Fruit fly (Drosophila melanogaster) whole organism, embryonic: ENCODE measurements around the gene Bap111.

Experiments
- Aef1 ChIP-seq: fragments of 200-800 bp; sonication (Bioruptor generic); IDR thresholded peaks from 3 replicates; pipeline ENCODE4 v1.3.6; 2022; ENCODE audit warnings: missing biosample characterization, missing genetic modification characterization
- Atf3 ChIP-seq: fragments of 200-800 bp; sonication (Bioruptor generic); optimal IDR thresholded peaks from 3 replicates; lab custom pipeline; 2016; ENCODE audit warnings: missing biosample characterization, missing genetic modification characterization
- Atf6 ChIP-seq: fragments of 200-800 bp; sonication (Bioruptor generic); IDR thresholded peaks from 2 replicates; pipeline ENCODE4 v1.3.6; 2022; ENCODE audit warnings: missing biosample characterization, missing genetic modification characterization
- B-H1 ChIP-seq: fragments of 200-800 bp; sonication (Bioruptor generic); IDR thresholded peaks from 3 replicates; pipeline ENCODE4 v1.3.6; 2022; ENCODE audit warnings: missing biosample characterization, missing genetic modification characterization
- C15 ChIP-seq: fragments of 200-800 bp; sonication (Bioruptor generic); IDR thresholded peaks from 3 replicates; pipeline ENCODE4 v1.3.6; 2022; ENCODE audit warnings: missing biosample characterization, missing genetic modification characterization
- CG10565 ChIP-seq: fragments of 200-800 bp; sonication (Bioruptor generic); optimal IDR thresholded peaks from 3 replicates; lab custom pipeline; 2016; ENCODE audit warnings: missing biosample characterization, mild to moderate bottlenecking, missing genetic modification characterization
- CG10654 ChIP-seq: fragments of 200-800 bp; sonication (Bioruptor generic); optimal IDR thresholded peaks from 2 replicates; lab custom pipeline; 2016; ENCODE audit warnings: missing biosample characterization, missing genetic modification characterization
- CG11085 ChIP-seq: fragments of 200-800 bp; sonication (Bioruptor generic); IDR thresholded peaks from 2 replicates; pipeline ENCODE4 v1.3.6; 2022; ENCODE audit warnings: missing biosample characterization, missing genetic modification characterization
- CG11560 ChIP-seq: fragments of 200-800 bp; sonication (Bioruptor generic); IDR thresholded peaks from 3 replicates; pipeline ENCODE4 v1.3.6; 2022; ENCODE audit warnings: missing biosample characterization, missing genetic modification characterization
- CG12155 ChIP-seq: fragments of 200-800 bp; sonication (Bioruptor generic); optimal IDR thresholded peaks from 3 replicates; lab custom pipeline; 2016; ENCODE audit warnings: missing biosample characterization, missing genetic modification characterization
- CG12219 ChIP-seq: fragments of 200-800 bp; sonication (Bioruptor generic); optimal IDR thresholded peaks from 3 replicates; lab custom pipeline; 2018; ENCODE audit warnings: missing biosample characterization, mild to moderate bottlenecking, missing genetic modification characterization
- CG12769 ChIP-seq: fragments of 200-800 bp; sonication (Bioruptor generic); optimal IDR thresholded peaks from 2 replicates; lab custom pipeline; 2019; ENCODE audit warnings: missing biosample characterization, mild to moderate bottlenecking, missing genetic modification characterization, moderate library complexity
- CG14965 ChIP-seq: fragments of 200-800 bp; sonication (Bioruptor generic); optimal IDR thresholded peaks from 2 replicates; lab custom pipeline; 2016; ENCODE audit warnings: missing biosample characterization, missing genetic modification characterization, borderline replicate concordance
- CG1792 ChIP-seq: fragments of 200-800 bp; sonication (Bioruptor generic); optimal IDR thresholded peaks from 2 replicates; lab custom pipeline; 2016; ENCODE audit warnings: missing biosample characterization, missing genetic modification characterization
- CG18011 ChIP-seq: fragments of 200-800 bp; sonication (Bioruptor generic); optimal IDR thresholded peaks from 2 replicates; lab custom pipeline; 2017; ENCODE audit warnings: missing biosample characterization, missing genetic modification characterization, mild to moderate bottlenecking, moderate library complexity, missing genotype
- CG2116 ChIP-seq: fragments of 200-800 bp; sonication (Bioruptor generic); optimal IDR thresholded peaks from 3 replicates; lab custom pipeline; 2018; ENCODE audit warnings: missing biosample characterization, mild to moderate bottlenecking, missing genetic modification characterization
- CG2120 ChIP-seq: fragments of 200-800 bp; sonication (Bioruptor generic); optimal IDR thresholded peaks from 3 replicates; lab custom pipeline; 2016; ENCODE audit warnings: missing biosample characterization, missing genetic modification characterization
- CG30403 ChIP-seq: fragments of 200-800 bp; sonication (Bioruptor generic); optimal IDR thresholded peaks from 3 replicates; lab custom pipeline; 2016; ENCODE audit warnings: missing biosample characterization, missing genetic modification characterization
- CG32532 ChIP-seq: fragments of 200-800 bp; sonication (Bioruptor generic); IDR thresholded peaks from 2 replicates; pipeline ENCODE4 v1.3.6; 2022; ENCODE audit warnings: missing biosample characterization, missing genetic modification characterization
- CG32772 ChIP-seq: fragments of 200-800 bp; sonication (Bioruptor generic); IDR thresholded peaks from 2 replicates; pipeline ENCODE4 v1.3.6; 2022; ENCODE audit warnings: missing biosample characterization, missing genetic modification characterization
- CG6254 ChIP-seq: fragments of 200-800 bp; sonication (Bioruptor generic); optimal IDR thresholded peaks from 3 replicates; lab custom pipeline; 2017; ENCODE audit warnings: mild to moderate bottlenecking, missing biosample characterization, missing genetic modification reagents, missing genetic modification characterization
- CG7271 ChIP-seq: fragments of 200-800 bp; sonication (Bioruptor generic); optimal IDR thresholded peaks from 2 replicates; lab custom pipeline; 2018; ENCODE audit warnings: missing biosample characterization, mild to moderate bottlenecking, missing genetic modification characterization, moderate library complexity
- CG8089 ChIP-seq: fragments of 200-800 bp; sonication (Bioruptor generic); optimal IDR thresholded peaks from 3 replicates; lab custom pipeline; 2016; ENCODE audit warnings: missing biosample characterization, missing genetic modification characterization
- CG8765 ChIP-seq: fragments of 200-800 bp; sonication (Bioruptor generic); IDR thresholded peaks from 2 replicates; pipeline ENCODE4 v1.3.6; 2022; ENCODE audit warnings: missing biosample characterization, missing genetic modification characterization
- CG9437 ChIP-seq: fragments of 200-800 bp; sonication (Bioruptor generic); optimal IDR thresholded peaks from 2 replicates; lab custom pipeline; 2018; ENCODE audit warnings: missing biosample characterization, mild to moderate bottlenecking, missing genetic modification characterization
- CG9797 ChIP-seq: fragments of 200-800 bp; sonication (Bioruptor generic); optimal IDR thresholded peaks from 3 replicates; lab custom pipeline; 2018; ENCODE audit warnings: missing biosample characterization, mild to moderate bottlenecking, missing genetic modification characterization
- CTCF ChIP-seq: fragments of 200-800 bp; sonication (Bioruptor generic); optimal IDR thresholded peaks from 2 replicates; lab custom pipeline; 2017; ENCODE audit warnings: missing biosample characterization, mild to moderate bottlenecking, missing genetic modification characterization, moderate library complexity
- Dfd ChIP-seq, 2 experiments: fragments of >200 bp; optimal IDR thresholded peaks; 2 replicates each; lab custom pipeline; 2017; ENCODE audit warnings: missing biosample characterization in 2 of 2, missing genetic modification characterization in 2 of 2
- Doc3 ChIP-seq: fragments of 200-800 bp; sonication (Bioruptor generic); IDR thresholded peaks from 3 replicates; pipeline ENCODE4 v1.3.6; 2022; ENCODE audit warnings: missing biosample characterization, missing genetic modification characterization; ENCODE audit not compliant: partially characterized antibody
- ERR ChIP-seq: fragments of 200-800 bp; sonication (Bioruptor generic); optimal IDR thresholded peaks from 2 replicates; lab custom pipeline; 2016; ENCODE audit warnings: missing biosample characterization, missing genetic modification characterization
- Ets97D ChIP-seq: fragments of 200-800 bp; sonication (Bioruptor generic); optimal IDR thresholded peaks from 3 replicates; lab custom pipeline; 2016; ENCODE audit warnings: missing biosample characterization, missing genetic modification characterization
- HLH3B ChIP-seq: fragments of 200-800 bp; sonication (Bioruptor generic); IDR thresholded peaks from 2 replicates; pipeline ENCODE4 v1.3.6; 2022; ENCODE audit warnings: missing biosample characterization, missing genetic modification characterization
- Hmr ChIP-seq: fragments of 200-800 bp; sonication (Bioruptor generic); optimal IDR thresholded peaks from 3 replicates; lab custom pipeline; 2017; ENCODE audit warnings: mild to moderate bottlenecking, missing biosample characterization, missing genetic modification reagents, missing genetic modification characterization
- Hr3 ChIP-seq: fragments of 200-800 bp; sonication (Bioruptor generic); optimal IDR thresholded peaks from 3 replicates; lab custom pipeline; 2016; ENCODE audit warnings: missing biosample characterization, missing genetic modification characterization
- Meics ChIP-seq: fragments of 200-800 bp; sonication (Bioruptor generic); optimal IDR thresholded peaks from 2 replicates; lab custom pipeline; 2017; ENCODE audit warnings: missing biosample characterization, mild to moderate bottlenecking, missing genetic modification characterization
- NC2α ChIP-seq: fragments of 200-800 bp; sonication (Bioruptor generic); optimal IDR thresholded peaks from 2 replicates; lab custom pipeline; 2016; ENCODE audit warnings: missing biosample characterization, missing genetic modification characterization
- Sry-δ ChIP-seq: fragments of 200-800 bp; sonication (Bioruptor generic); optimal IDR thresholded peaks from 2 replicates; lab custom pipeline; 2016; ENCODE audit warnings: missing biosample characterization, missing genetic modification characterization
- ase ChIP-seq: fragments of 200-800 bp; sonication (Bioruptor generic); IDR thresholded peaks from 3 replicates; pipeline ENCODE4 v1.3.6; 2022; ENCODE audit warnings: missing biosample characterization, missing genetic modification characterization
- chinmo ChIP-seq: fragments of 200-800 bp; sonication (Bioruptor generic); IDR thresholded peaks from 4 replicates; pipeline ENCODE4 v1.3.6; 2022; ENCODE audit warnings: missing biosample characterization, missing genetic modification characterization; ENCODE audit not compliant: partially characterized antibody
- chm ChIP-seq: fragments of 200-800 bp; sonication (Bioruptor generic); IDR thresholded peaks from 2 replicates; pipeline ENCODE4 v1.3.6; 2022; ENCODE audit warnings: missing biosample characterization, missing genetic modification characterization
- dimm ChIP-seq: fragments of 200-800 bp; sonication (Bioruptor generic); IDR thresholded peaks from 2 replicates; pipeline ENCODE4 v1.3.6; 2022; ENCODE audit warnings: missing biosample characterization, missing genetic modification characterization
- eve ChIP-seq, 2 experiments: fragments of >200 bp; optimal IDR thresholded peaks; 2 replicates each; lab custom pipeline; 2017; ENCODE audit warnings: missing biosample characterization in 2 of 2, missing genetic modification characterization in 2 of 2
- fd102C ChIP-seq: fragments of 200-800 bp; sonication (Bioruptor generic); optimal IDR thresholded peaks from 2 replicates; lab custom pipeline; 2018; ENCODE audit warnings: missing biosample characterization, mild to moderate bottlenecking, missing genetic modification characterization, moderate library complexity
- kni ChIP-seq: fragments of 200-800 bp; sonication (Bioruptor generic); optimal IDR thresholded peaks from 3 replicates; lab custom pipeline; 2017; ENCODE audit warnings: mild to moderate bottlenecking, missing biosample characterization, missing genetic modification reagents, missing genetic modification characterization
- lilli ChIP-seq: fragments of 200-800 bp; sonication (Bioruptor generic); optimal IDR thresholded peaks from 3 replicates; lab custom pipeline; 2016; ENCODE audit warnings: missing biosample characterization, missing genetic modification characterization
- luna ChIP-seq: fragments of 200-800 bp; sonication (Bioruptor generic); optimal IDR thresholded peaks from 2 replicates; lab custom pipeline; 2016; ENCODE audit warnings: missing biosample characterization, missing genetic modification characterization
- p53 ChIP-seq: fragments of 200-800 bp; sonication (Bioruptor generic); optimal IDR thresholded peaks from 2 replicates; lab custom pipeline; 2016; ENCODE audit warnings: missing biosample characterization, missing genetic modification characterization
- pita ChIP-seq: fragments of 200-800 bp; sonication (Bioruptor generic); optimal IDR thresholded peaks from 2 replicates; lab custom pipeline; 2017; ENCODE audit warnings: missing biosample characterization, mild to moderate bottlenecking, missing genetic modification characterization
- ro ChIP-seq: fragments of 200-800 bp; sonication (Bioruptor generic); IDR thresholded peaks from 2 replicates; pipeline ENCODE4 v1.3.6; 2022; ENCODE audit warnings: missing biosample characterization, missing genetic modification characterization
- tgo ChIP-seq: fragments of 200-800 bp; sonication (Bioruptor generic); IDR thresholded peaks from 3 replicates; pipeline ENCODE4 v1.3.6; 2022; ENCODE audit warnings: missing biosample characterization, missing genetic modification characterization
- tio ChIP-seq: fragments of 200-800 bp; sonication (Bioruptor generic); optimal IDR thresholded peaks from 2 replicates; lab custom pipeline; 2017; ENCODE audit warnings: missing biosample characterization, missing genetic modification characterization, inconsistent platforms
- wdn ChIP-seq: fragments of 200-800 bp; sonication (Bioruptor generic); IDR thresholded peaks from 2 replicates; pipeline ENCODE4 v1.3.6; 2022; ENCODE audit warnings: missing biosample characterization, missing genetic modification characterization
- zfh2 ChIP-seq: fragments of 200-800 bp; sonication (Bioruptor generic); optimal IDR thresholded peaks from 2 replicates; lab custom pipeline; 2016; ENCODE audit warnings: missing biosample characterization, missing genetic modification characterization

Bap111 gene

DNA sequence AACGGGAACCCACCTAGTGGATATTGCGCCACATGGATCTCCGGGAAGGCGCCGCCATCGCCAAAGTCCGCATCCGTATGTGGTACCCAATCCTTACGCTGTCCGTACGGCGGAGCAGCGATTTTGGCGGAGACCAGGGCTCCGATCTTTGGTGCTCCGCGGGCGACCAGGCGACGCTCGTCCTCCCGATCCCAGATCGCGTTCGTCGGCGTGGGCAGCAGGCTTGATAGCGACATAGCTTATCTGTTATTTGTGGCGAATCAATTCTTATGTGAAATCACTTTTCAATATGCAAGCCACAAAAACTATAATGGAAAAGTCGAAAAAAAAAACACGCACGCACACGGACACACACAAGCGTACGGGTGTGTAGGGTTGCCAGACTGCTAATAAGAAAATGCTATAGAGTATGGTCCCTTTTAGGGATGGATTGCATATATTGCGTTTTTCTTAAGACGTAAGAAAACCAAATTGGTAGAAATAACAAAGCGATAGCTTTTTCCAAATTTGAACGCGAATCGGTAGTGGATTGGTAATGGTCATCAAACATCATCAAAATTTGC lies 42.8 kb upstream of the Bap111 start, which contains the start of gene Bx42 (continued):
- TF ChIP-seq CG2120 (no peak), CG12769 (tag; lab: Kevin White, UChicago) (no peak), wdn (no peak), Hmr (GFP tag; lab: Kevin White, UChicago) (no peak), CG12155 (GFP tag; lab: Kevin White, UChicago) (no peak), Aef1 (GFP tag; lab: Robert Waterston, UW) (no peak), chinmo (GFP tag; lab: Robert Waterston, UW) (no peak), fd102C (no peak), CG9797 (peak; percentile 23), kni (GFP tag; lab: Kevin White, UChicago) (no peak), Sry-δ (GFP tag; lab: Kevin White, UChicago) (no peak), CG30403 (peak; percentile 48), p53 (GFP tag; lab: Kevin White, UChicago) (no peak), zfh2 (GFP tag; lab: Kevin White, UChicago) (no peak), Meics (GFP tag; lab: Kevin White, UChicago) (no peak), lilli (GFP tag; lab: Kevin White, UChicago) (peak; percentile 23), ERR (GFP tag; lab: Kevin White, UChicago) (no peak), CG32532 (GFP tag; lab: Robert Waterston, UW) (no peak), CTCF (GFP tag; lab: Kevin White, UChicago) (no peak), CG1792 (GFP tag; lab: Kevin White, UChicago) (no peak), CG32772 (GFP tag; lab: Robert Waterston, UW) (peak; percentile 52), CG2116 (GFP tag; lab: Kevin White, UChicago) (no peak), Atf3 (GFP tag; lab: Kevin White, UChicago) (no peak), ro (no peak), eve (GFP tag; optimal IDR thresholded peaks at IDR 0.05; lab: Kevin White, UChicago) (no peak), CG6254 (no peak), tio (GFP tag; lab: Kevin White, UChicago) (peak; percentile 32), CG11560 (no peak), CG8089 (GFP tag; lab: Kevin White, UChicago) (no peak), CG10654 (no peak), B-H1 (no peak), Dfd (GFP tag; optimal IDR thresholded peaks at IDR 0.05; lab: Kevin White, UChicago) (no peak), C15 (GFP tag; lab: Robert Waterston, UW) (no peak), CG11085 (GFP tag; lab: Robert Waterston, UW) (no peak), CG8765 (GFP tag; lab: Robert Waterston, UW) (no peak), Atf6 (no peak), CG18011 (GFP tag; lab: Kevin White, UChicago) (no peak), CG7271 (tag; lab: Kevin White, UChicago) (no peak), CG14965 (GFP tag; lab: Kevin White, UChicago) (no peak), HLH3B (GFP tag; lab: Robert Waterston, UW) (no peak), luna (GFP tag; lab: Kevin White, UChicago) (no peak), ase (GFP tag; lab: Robert Waterston, UW) (no peak), pita (no peak), dimm (GFP tag; lab: Robert Waterston, UW) (no peak), chm (GFP tag; lab: Robert Waterston, UW) (no peak), CG9437 (peak; percentile 96), Hr3 (GFP tag; lab: Kevin White, UChicago) (no peak), tgo (GFP tag; lab: Robert Waterston, UW) (no peak), CG12219 (GFP tag; lab: Kevin White, UChicago) (no peak), NC2α (no peak), Ets97D (no peak), CG10565 (GFP tag; lab: Kevin White, UChicago) (no peak), Doc3 (GFP tag; lab: Robert Waterston, UW) (no peak)
